Fruit fly (Drosophila melanogaster) whole organism, embryonic: ENCODE results near the gene CG7557.

Source experiments
- Abd-B ChIP-seq: fragments of 200-800 bp; sonication (Bioruptor generic); optimal IDR thresholded peaks from 2 replicates; lab custom pipeline; 2018; ENCODE audit warnings: missing biosample characterization, mild to moderate bottlenecking, missing genetic modification characterization, moderate library complexity
- Antp ChIP-seq: fragments of 200-800 bp; sonication (Bioruptor generic); optimal IDR thresholded peaks from 3 replicates; lab custom pipeline; 2016; ENCODE audit warnings: missing biosample characterization, missing genetic modification characterization
- C15 ChIP-seq: fragments of 200-800 bp; sonication (Bioruptor generic); IDR thresholded peaks from 3 replicates; pipeline ENCODE4 v1.3.6; 2022; ENCODE audit warnings: missing biosample characterization, missing genetic modification characterization
- CG10654 ChIP-seq: fragments of 200-800 bp; sonication (Bioruptor generic); optimal IDR thresholded peaks from 2 replicates; lab custom pipeline; 2016; ENCODE audit warnings: missing biosample characterization, missing genetic modification characterization
- CG10979 ChIP-seq: fragments of 200-800 bp; sonication (Bioruptor generic); optimal IDR thresholded peaks from 2 replicates; lab custom pipeline; 2018; ENCODE audit warnings: missing biosample characterization, mild to moderate bottlenecking, missing genetic modification characterization, moderate library complexity
- CG11504 ChIP-seq: fragments of 200-800 bp; sonication (Bioruptor generic); optimal IDR thresholded peaks from 3 replicates; lab custom pipeline; 2019; ENCODE audit warnings: missing biosample characterization, mild to moderate bottlenecking, missing genetic modification characterization, moderate library complexity
- CG12071 ChIP-seq: fragments of 200-800 bp; sonication (Bioruptor generic); optimal IDR thresholded peaks from 3 replicates; lab custom pipeline; 2018; ENCODE audit warnings: missing biosample characterization, mild to moderate bottlenecking, missing genetic modification characterization
- CG12155 ChIP-seq: fragments of 200-800 bp; sonication (Bioruptor generic); optimal IDR thresholded peaks from 3 replicates; lab custom pipeline; 2016; ENCODE audit warnings: missing biosample characterization, missing genetic modification characterization
- CG12391 ChIP-seq: fragments of 200-800 bp; sonication (Bioruptor generic); optimal IDR thresholded peaks from 3 replicates; lab custom pipeline; 2018; ENCODE audit warnings: missing biosample characterization, mild to moderate bottlenecking, missing genetic modification characterization, moderate library complexity
- CG14441 ChIP-seq: fragments of 200-800 bp; sonication (Bioruptor generic); IDR thresholded peaks from 2 replicates; pipeline ENCODE4 v1.3.6; 2022; ENCODE audit warnings: missing biosample characterization, missing genetic modification characterization
- CG14667 ChIP-seq: fragments of 200-800 bp; sonication (Bioruptor generic); IDR thresholded peaks from 2 replicates; pipeline ENCODE4 v1.3.6; 2022; ENCODE audit warnings: missing biosample characterization, missing genetic modification characterization
- CG15601 ChIP-seq: fragments of 200-800 bp; sonication (Bioruptor generic); optimal IDR thresholded peaks from 3 replicates; lab custom pipeline; 2019; ENCODE audit warnings: missing biosample characterization, mild to moderate bottlenecking, missing genetic modification characterization, moderate library complexity
- CG16863 ChIP-seq: fragments of 200-800 bp; sonication (Bioruptor generic); optimal IDR thresholded peaks from 3 replicates; lab custom pipeline; 2016; ENCODE audit warnings: missing biosample characterization, missing genetic modification characterization
- CG2129 ChIP-seq: fragments of 200-800 bp; sonication (Bioruptor generic); IDR thresholded peaks from 2 replicates; pipeline ENCODE4 v1.3.6; 2022; ENCODE audit warnings: missing biosample characterization, missing genetic modification characterization; ENCODE audit not compliant: partially characterized antibody
- CG32767 ChIP-seq: fragments of 200-800 bp; sonication (Bioruptor generic); IDR thresholded peaks from 2 replicates; pipeline ENCODE4 v1.3.6; 2022; ENCODE audit warnings: missing biosample characterization, missing genetic modification characterization
- CG3407 ChIP-seq: fragments of 200-800 bp; sonication (Bioruptor generic); optimal IDR thresholded peaks from 2 replicates; lab custom pipeline; 2018; ENCODE audit warnings: missing biosample characterization, mild to moderate bottlenecking, missing genetic modification characterization
- CG7357 ChIP-seq: fragments of 200-800 bp; sonication (Bioruptor generic); IDR thresholded peaks from 3 replicates; pipeline ENCODE4 v1.3.6; 2022; ENCODE audit warnings: missing biosample characterization, missing genetic modification characterization
- CG9797 ChIP-seq: fragments of 200-800 bp; sonication (Bioruptor generic); optimal IDR thresholded peaks from 3 replicates; lab custom pipeline; 2018; ENCODE audit warnings: missing biosample characterization, mild to moderate bottlenecking, missing genetic modification characterization
- D19A ChIP-seq: fragments of 200-800 bp; optimal IDR thresholded peaks from 3 replicates; lab custom pipeline; 2019; ENCODE audit warnings: missing biosample characterization, mild to moderate bottlenecking, missing genetic modification characterization, moderate library complexity
- Dll ChIP-seq: fragments of 200-800 bp; sonication (Bioruptor generic); IDR thresholded peaks from 4 replicates; pipeline ENCODE4 v1.3.6; 2022; ENCODE audit warnings: missing biosample characterization, missing genetic modification characterization; ENCODE audit not compliant: partially characterized antibody
- Ets97D ChIP-seq: fragments of 200-800 bp; sonication (Bioruptor generic); optimal IDR thresholded peaks from 3 replicates; lab custom pipeline; 2016; ENCODE audit warnings: missing biosample characterization, missing genetic modification characterization
- Hsf ChIP-seq: fragments of 200-800 bp; sonication (Bioruptor generic); optimal IDR thresholded peaks from 3 replicates; lab custom pipeline; 2016; ENCODE audit warnings: missing biosample characterization, missing genetic modification characterization
- Max ChIP-seq: fragments of 200-800 bp; sonication (Bioruptor generic); optimal IDR thresholded peaks from 2 replicates; lab custom pipeline; 2016; ENCODE audit warnings: missing biosample characterization, mild to moderate bottlenecking, missing genetic modification characterization
- NFAT ChIP-seq: fragments of 200-800 bp; sonication (Bioruptor generic); IDR thresholded peaks from 2 replicates; pipeline ENCODE4 v1.3.6; 2022; ENCODE audit warnings: missing biosample characterization, missing genetic modification characterization
- Nf-YB ChIP-seq: fragments of 200-800 bp; sonication (Bioruptor generic); optimal IDR thresholded peaks from 3 replicates; lab custom pipeline; 2019; ENCODE audit warnings: missing biosample characterization, mild to moderate bottlenecking, missing genetic modification characterization, moderate library complexity
- NfI ChIP-seq: fragments of 200-800 bp; sonication (Bioruptor generic); optimal IDR thresholded peaks from 3 replicates; lab custom pipeline; 2018; ENCODE audit warnings: missing biosample characterization, mild to moderate bottlenecking, missing genetic modification characterization, moderate library complexity
- Xrp1 ChIP-seq: fragments of 200-800 bp; sonication (Bioruptor generic); IDR thresholded peaks from 2 replicates; pipeline ENCODE4 v1.3.6; 2022; ENCODE audit warnings: missing biosample characterization, missing genetic modification characterization
- ac ChIP-seq: fragments of 200-800 bp; sonication (Bioruptor generic); optimal IDR thresholded peaks from 3 replicates; lab custom pipeline; 2017; ENCODE audit warnings: missing biosample characterization, mild to moderate bottlenecking, missing genetic modification characterization
- ap ChIP-seq: fragments of 200-800 bp; sonication (Bioruptor generic); IDR thresholded peaks from 2 replicates; pipeline ENCODE4 v1.3.6; 2022; ENCODE audit warnings: missing biosample characterization, missing genetic modification characterization
- ara ChIP-seq: fragments of 200-800 bp; sonication (Bioruptor generic); IDR thresholded peaks from 2 replicates; pipeline ENCODE4 v1.3.6; 2022; ENCODE audit warnings: missing biosample characterization, missing genetic modification characterization
- ato ChIP-seq: fragments of 200-800 bp; sonication (Bioruptor generic); IDR thresholded peaks from 2 replicates; pipeline ENCODE4 v1.3.6; 2022; ENCODE audit warnings: missing biosample characterization, missing genetic modification characterization; ENCODE audit not compliant: partially characterized antibody
- bigmax ChIP-seq: fragments of 200-800 bp; sonication (Bioruptor generic); optimal IDR thresholded peaks from 2 replicates; lab custom pipeline; 2018; ENCODE audit warnings: missing biosample characterization, mild to moderate bottlenecking, missing genetic modification characterization
- cas ChIP-seq: fragments of 200-800 bp; sonication (Bioruptor generic); IDR thresholded peaks from 2 replicates; pipeline ENCODE4 v1.3.6; 2022; ENCODE audit warnings: missing biosample characterization, missing genetic modification characterization
- chif ChIP-seq, 2 experiments: fragments of 200-800 bp; sonication (Bioruptor generic); optimal IDR thresholded peaks; 3 replicates each; lab custom pipeline; 2016; ENCODE audit warnings: missing biosample characterization in 2 of 2, missing genetic modification characterization in 2 of 2
- crp ChIP-seq, 2 experiments: fragments of 200-800 bp; sonication (Bioruptor generic); optimal IDR thresholded peaks; 2 replicates in 1 of 2; 3 replicates in 1 of 2; lab custom pipeline; 2017; ENCODE audit warnings: missing biosample characterization in 2 of 2, missing genetic modification characterization in 2 of 2, mild to moderate bottlenecking in 1 of 2, moderate library complexity in 1 of 2
- disco-r ChIP-seq: fragments of 200-800 bp; sonication (Bioruptor generic); optimal IDR thresholded peaks from 2 replicates; lab custom pipeline; 2016; ENCODE audit warnings: missing biosample characterization, missing genetic modification characterization
- dmrt11E ChIP-seq: fragments of 200-800 bp; sonication (Bioruptor generic); optimal IDR thresholded peaks from 3 replicates; lab custom pipeline; 2018; ENCODE audit warnings: missing biosample characterization, mild to moderate bottlenecking, missing genetic modification characterization, moderate library complexity
- grau ChIP-seq: fragments of 200-800 bp; optimal IDR thresholded peaks from 3 replicates; lab custom pipeline; 2019; ENCODE audit warnings: missing biosample characterization, mild to moderate bottlenecking, missing genetic modification characterization, moderate library complexity
- lola ChIP-seq, 3 experiments: fragments of >200 bp in 2 of 3; fragments of 200-800 bp in 1 of 3; sonication (Bioruptor generic) in 1 of 3; optimal IDR thresholded peaks; 2 replicates each; lab custom pipeline; 2017 to 2019; ENCODE audit warnings: missing biosample characterization in 3 of 3, missing genetic modification characterization in 3 of 3, mild to moderate bottlenecking in 1 of 3, moderate library complexity in 1 of 3
- nerfin-1 ChIP-seq: fragments of 200-800 bp; sonication (Bioruptor generic); optimal IDR thresholded peaks from 3 replicates; lab custom pipeline; 2019; ENCODE audit warnings: missing biosample characterization, mild to moderate bottlenecking, missing genetic modification characterization, moderate library complexity
- otp ChIP-seq: fragments of 200-800 bp; sonication (Bioruptor generic); IDR thresholded peaks from 3 replicates; pipeline ENCODE4, ENCODE4 v1.3.6; 2022; ENCODE audit warnings: missing biosample characterization, missing genetic modification characterization
- pb ChIP-seq: fragments of 200-800 bp; sonication (Bioruptor generic); optimal IDR thresholded peaks from 3 replicates; lab custom pipeline; 2016; ENCODE audit warnings: missing biosample characterization, missing genetic modification characterization
- peb ChIP-seq: fragments of 200-800 bp; sonication (Bioruptor generic); IDR thresholded peaks from 2 replicates; pipeline ENCODE4 v1.3.6; 2022; ENCODE audit warnings: missing biosample characterization, missing genetic modification characterization
- scrt ChIP-seq: fragments of 200-800 bp; sonication (Bioruptor generic); optimal IDR thresholded peaks from 2 replicates; lab custom pipeline; 2018; ENCODE audit warnings: missing biosample characterization, mild to moderate bottlenecking, missing genetic modification characterization, moderate library complexity
- sens ChIP-seq: fragments of 200-800 bp; sonication (Bioruptor generic); peaks from one replicate; lab custom pipeline; 2016; ENCODE audit warnings: missing biosample characterization, missing genetic modification characterization
- tx ChIP-seq: fragments of 200-800 bp; sonication (Bioruptor generic); optimal IDR thresholded peaks from 2 replicates; lab custom pipeline; 2016; ENCODE audit warnings: missing biosample characterization, missing genetic modification characterization
- unc-4 ChIP-seq: fragments of 200-800 bp; sonication (Bioruptor generic); IDR thresholded peaks from 2 replicates; pipeline ENCODE4 v1.3.6; 2022; ENCODE audit warnings: missing biosample characterization, missing genetic modification characterization; ENCODE audit not compliant: partially characterized antibody
- z ChIP-seq: fragments of 200-800 bp; sonication (Bioruptor generic); IDR thresholded peaks from 3 replicates; pipeline ENCODE4 v1.3.6; 2022; ENCODE audit warnings: missing biosample characterization, missing genetic modification characterization

CG7557 gene

dm6 chr3L:11405362-11406254 is 39.4 kb upstream of the CG7557 start (continued):
- TF ChIP-seq scrt: peak; percentile 84
- TF ChIP-seq CG12071 (GFP tag; lab: Kevin White, UChicago): peak; percentile 81
- peak; percentile 84 for TF ChIP-seq disco-r
- TF ChIP-seq CG7357 (GFP tag; lab: Robert Waterston, UW): peak; percentile 89
- peak; percentile 92 for TF ChIP-seq peb (GFP tag; lab: Robert Waterston, UW)
- TF ChIP-seq CG12155: peak; percentile 91
- TF ChIP-seq pb (GFP tag; lab: Kevin White, UChicago): peak; percentile 76
- peak; percentile 95 for TF ChIP-seq CG11504 (tag; lab: Kevin White, UChicago)
- no peak for TF ChIP-seq CG2129 (GFP tag; lab: Robert Waterston, UW)
- no peak for TF ChIP-seq ato
- TF ChIP-seq Abd-B (GFP tag; lab: Kevin White, UChicago): peak; percentile 71
- TF ChIP-seq CG10654: peak; percentile 89
- TF ChIP-seq cas (GFP tag; lab: Robert Waterston, UW): peak; percentile 88
- TF ChIP-seq ap (GFP tag; lab: Robert Waterston, UW): peak; percentile 96
- TF ChIP-seq crp (GFP tag; optimal IDR thresholded peaks at IDR 0.05; lab: Kevin White, UChicago): peak in 1 of 2 experiments; percentile 53
- TF ChIP-seq bigmax: peak; percentile 17
- peak; percentile 94 for TF ChIP-seq NfI (GFP tag; lab: Kevin White, UChicago)
- peak; percentile 98 for TF ChIP-seq ara (GFP tag; lab: Robert Waterston, UW)
- peak; percentile 95 for TF ChIP-seq CG15601 (tag; lab: Kevin White, UChicago)
- peak; percentile 95 to 97 for TF ChIP-seq chif (GFP tag; optimal IDR thresholded peaks at IDR 0.05; lab: Kevin White, UChicago)
- 0 out of 4 replicates have a peak, but pooled peaks have one; percentile 18 for TF ChIP-seq Dll (GFP tag; lab: Robert Waterston, UW)
- TF ChIP-seq sens (GFP tag; lab: Kevin White, UChicago): peak; percentile 100
- TF ChIP-seq z: peak; percentile 81
- TF ChIP-seq CG10979: peak; percentile 95
- TF ChIP-seq nerfin-1 (tag; lab: Kevin White, UChicago): peak; percentile 94
- peak; percentile 69 for TF ChIP-seq Ets97D (GFP tag; lab: Kevin White, UChicago)
- TF ChIP-seq NFAT (GFP tag; lab: Robert Waterston, UW): peak; percentile 88
- peak; percentile 97 for TF ChIP-seq CG14441
- TF ChIP-seq Xrp1 (GFP tag; lab: Robert Waterston, UW): peak; percentile 98
- TF ChIP-seq CG3407: peak; percentile 94
- peak; percentile 80 for TF ChIP-seq Nf-YB (GFP tag; lab: Kevin White, UChicago)
- TF ChIP-seq ac (GFP tag; lab: Kevin White, UChicago): peak; percentile 82
- TF ChIP-seq grau: peak; percentile 94
- peak; percentile 86 for TF ChIP-seq CG14667
- TF ChIP-seq unc-4 (GFP tag; lab: Robert Waterston, UW): no peak
- TF ChIP-seq Antp (GFP tag; lab: Kevin White, UChicago): peak; percentile 92
- TF ChIP-seq CG12391: peak; percentile 97
- peak; percentile 77; the same call in 2 of the 3 replicates for TF ChIP-seq C15 (GFP tag; lab: Robert Waterston, UW)
- TF ChIP-seq CG9797: no peak
- TF ChIP-seq tx: peak; percentile 87
- peak in 1 of 3 experiments; percentile 96 for TF ChIP-seq lola (GFP tag; optimal IDR thresholded peaks at IDR 0.05; lab: Kevin White, UChicago)
- peak; percentile 91 for TF ChIP-seq Max (GFP tag; lab: Kevin White, UChicago)
- TF ChIP-seq D19A (tag; lab: Kevin White, UChicago): peak; percentile 92
- TF ChIP-seq CG32767: peak; percentile 96
- peak; percentile 97 for TF ChIP-seq CG16863 (GFP tag; lab: Kevin White, UChicago)
- TF ChIP-seq dmrt11E (tag; lab: Kevin White, UChicago): peak; percentile 98
- TF ChIP-seq Hsf (GFP tag; lab: Kevin White, UChicago): peak; percentile 96
- TF ChIP-seq otp (GFP tag; lab: Robert Waterston, UW): peak; percentile 99
